Worm (Caenorhabditis elegans) whole organism, young adult: Measurements from ENCODE around the gene sde-2.
A peak's percentile ranks its signal among the peaks of the same experiment; 100 is the strongest.

ENCODE experiments used
- C06A6.2 ChIP-seq: fragments of 200-800 bp; sonication (Bioruptor generic); conservative IDR thresholded peaks from 2 replicates; pipeline ENCODE4 v1.3.6; 2022; ENCODE audit warnings: missing genetic modification characterization, missing compliant biosample characterization
- F52B5.7 ChIP-seq: sonication (generic microtip); optimal IDR thresholded peaks from 2 replicates; lab custom pipeline; 2016; ENCODE audit warnings: mild to moderate bottlenecking, missing genetic modification characterization, missing compliant biosample characterization
- K11D2.4 ChIP-seq: fragments of 200-800 bp; sonication (Bioruptor generic); IDR thresholded peaks from 2 replicates; pipeline ENCODE4 v1.3.6; 2022; ENCODE audit warnings: missing genetic modification reagents, missing genetic modification characterization, missing compliant biosample characterization
- K12H6.12 ChIP-seq: fragments of 200-800 bp; sonication (Bioruptor generic); optimal IDR thresholded peaks from 2 replicates; lab custom pipeline; 2018; ENCODE audit warnings: mild to moderate bottlenecking, missing genetic modification characterization, missing compliant biosample characterization
- Y53F4B.3 ChIP-seq: fragments of 200-800 bp; sonication (Bioruptor generic); IDR thresholded peaks from 2 replicates; pipeline ENCODE4 v1.3.6; 2022; ENCODE audit warnings: missing genetic modification reagents, missing genetic modification characterization, missing compliant biosample characterization
- Y53G8AR.9 ChIP-seq: fragments of 200-800 bp; sonication (Bioruptor generic); conservative IDR thresholded peaks from 2 replicates; pipeline ENCODE4 v1.3.6; 2022; ENCODE audit warnings: missing genetic modification reagents, missing genetic modification characterization, missing compliant biosample characterization
- Y56A3A.18 ChIP-seq: fragments of 200-800 bp; sonication (Bioruptor generic); IDR thresholded peaks from 2 replicates; pipeline ENCODE4 v1.3.6; 2022; ENCODE audit warnings: missing genetic modification reagents, missing genetic modification characterization, missing compliant biosample characterization
- attf-3 ChIP-seq: fragments of 200-800 bp; sonication (Bioruptor generic); conservative IDR thresholded peaks from 2 replicates; pipeline ENCODE4 v1.3.6; 2022; ENCODE audit warnings: missing genetic modification reagents, missing genetic modification characterization, missing compliant biosample characterization
- bed-2 ChIP-seq: fragments of 200-800 bp; sonication (Bioruptor generic); IDR thresholded peaks from 2 replicates; pipeline ENCODE4 v1.3.6; 2022; ENCODE audit warnings: missing genetic modification reagents, missing genetic modification characterization, missing compliant biosample characterization
- ccch-3 ChIP-seq: fragments of 200-800 bp; sonication (Bioruptor generic); optimal IDR thresholded peaks from 2 replicates; lab custom pipeline; 2018; ENCODE audit warnings: mild to moderate bottlenecking, missing genetic modification characterization, missing compliant biosample characterization
- ceh-27 ChIP-seq: fragments of 200-800 bp; sonication (Bioruptor generic); optimal IDR thresholded peaks from 2 replicates; lab custom pipeline; 2018; ENCODE audit warnings: mild to moderate bottlenecking, missing genetic modification characterization, moderate library complexity, missing compliant biosample characterization
- dpff-1 ChIP-seq: sonication (generic microtip); optimal IDR thresholded peaks from 2 replicates; lab custom pipeline; 2017; ENCODE audit warnings: mild to moderate bottlenecking, missing genetic modification characterization, missing compliant biosample characterization
- fkh-3 ChIP-seq: sonication (generic microtip); optimal IDR thresholded peaks from 2 replicates; lab custom pipeline; 2016; ENCODE audit warnings: mild to moderate bottlenecking, missing genetic modification characterization, missing compliant biosample characterization
- hmg-1.2 ChIP-seq: fragments of 200-800 bp; sonication (Bioruptor generic); IDR thresholded peaks from 2 replicates; pipeline ENCODE4 v1.3.6; 2022; ENCODE audit warnings: missing genetic modification reagents, missing genetic modification characterization, missing compliant biosample characterization
- hrde-1 ChIP-seq: sonication (generic microtip); optimal IDR thresholded peaks from 2 replicates; lab custom pipeline; 2016; ENCODE audit warnings: missing genetic modification characterization, mild to moderate bottlenecking, missing compliant biosample characterization, moderate library complexity, missing genotype, missing genetic modification reagents, borderline replicate concordance
- hsf-1 ChIP-seq: fragments of 200-800 bp; sonication (Bioruptor generic); IDR thresholded peaks from 2 replicates; pipeline ENCODE4 v1.3.6; 2022; ENCODE audit warnings: missing genetic modification reagents, missing genetic modification characterization, missing compliant biosample characterization
- let-526 ChIP-seq: fragments of 200-800 bp; sonication (Bioruptor generic); IDR thresholded peaks from 2 replicates; pipeline ENCODE4 v1.3.6; 2022; ENCODE audit warnings: missing genetic modification reagents, missing genetic modification characterization, missing compliant biosample characterization
- lin-35 ChIP-seq, 3 experiments: fragments of 150-350 bp in 2 of 3; sonication (generic microtip) in 1 of 3; optimal IDR thresholded peaks; 2 replicates each; lab custom pipeline; 2014 to 2018; ENCODE audit warnings: missing biosample characterization in 3 of 3, missing genetic modification characterization in 3 of 3, missing genetic modification reagents in 3 of 3
- lin-54 ChIP-seq: fragments of 200-800 bp; sonication (Bioruptor generic); optimal IDR thresholded peaks from 2 replicates; lab custom pipeline; 2018; ENCODE audit warnings: mild to moderate bottlenecking, missing genetic modification characterization, missing compliant biosample characterization
- lir-1 ChIP-seq: fragments of 200-800 bp; sonication (Bioruptor generic); conservative IDR thresholded peaks from 2 replicates; pipeline ENCODE4 v1.3.6; 2022; ENCODE audit warnings: missing genetic modification reagents, missing genetic modification characterization, missing compliant biosample characterization
- madf-8 ChIP-seq: fragments of 200-800 bp; sonication (Bioruptor generic); conservative IDR thresholded peaks from 2 replicates; pipeline ENCODE4 v1.3.6; 2022; ENCODE audit warnings: missing genetic modification reagents, missing genetic modification characterization, missing compliant biosample characterization
- mcd-1 ChIP-seq: fragments of 200-800 bp; sonication (Bioruptor generic); IDR thresholded peaks from 2 replicates; pipeline ENCODE4 v1.3.6; 2022; ENCODE audit warnings: missing genetic modification reagents, missing genetic modification characterization, missing compliant biosample characterization
- mel-28 ChIP-seq: sonication (generic microtip); optimal IDR thresholded peaks from 2 replicates; lab custom pipeline; 2016; ENCODE audit warnings: borderline replicate concordance, mild to moderate bottlenecking, missing genetic modification characterization, missing compliant biosample characterization
- nfya-2 ChIP-seq: fragments of 200-800 bp; sonication (Bioruptor generic); IDR thresholded peaks from 2 replicates; pipeline ENCODE4 v1.3.6; 2022; ENCODE audit warnings: missing genetic modification reagents, missing genetic modification characterization, missing compliant biosample characterization
- nfyb-1 ChIP-seq: fragments of 200-800 bp; sonication (Bioruptor generic); IDR thresholded peaks from 2 replicates; pipeline ENCODE4 v1.3.6; 2022; ENCODE audit warnings: missing genetic modification reagents, missing genetic modification characterization, missing compliant biosample characterization
- nhr-80 ChIP-seq: sonication (generic microtip); optimal IDR thresholded peaks from 2 replicates; lab custom pipeline; 2016; ENCODE audit warnings: missing genetic modification characterization, missing compliant biosample characterization
- nhr-90 ChIP-seq: sonication (generic microtip); optimal IDR thresholded peaks from 2 replicates; lab custom pipeline; 2016; ENCODE audit warnings: missing genotype, mild to moderate bottlenecking, missing genetic modification characterization, missing compliant biosample characterization
- pha-4 ChIP-seq: fragments of 150-350 bp; sonication (generic microtip); optimal IDR thresholded peaks from 2 replicates; lab custom pipeline; 2014; ENCODE audit warnings: missing biosample characterization, missing genetic modification reagents, missing genetic modification characterization
- repo-1 ChIP-seq: sonication (generic microtip); optimal IDR thresholded peaks from 2 replicates; lab custom pipeline; 2017; ENCODE audit warnings: mild to moderate bottlenecking, missing genetic modification characterization, missing compliant biosample characterization
- rpc-1 ChIP-seq, 2 experiments: fragments of 150-350 bp in 1 of 2; sonication (generic microtip) in 1 of 2; optimal IDR thresholded peaks; 2 replicates each; lab custom pipeline; 2014 to 2018; ENCODE audit warnings: missing biosample characterization in 1 of 2, missing genetic modification characterization in 1 of 2, missing genetic modification reagents in 1 of 2, missing genotype in 1 of 2
- snpc-1.1 ChIP-seq: sonication (generic microtip); optimal IDR thresholded peaks from 2 replicates; lab custom pipeline; 2017; ENCODE audit warnings: missing genetic modification characterization, mild to moderate bottlenecking, missing compliant biosample characterization, antibody characterized with exemption, moderate library complexity, missing genotype, missing genetic modification reagents; ENCODE audit not compliant: insufficient read depth
- sptf-2 ChIP-seq: fragments of 200-800 bp; sonication (Bioruptor generic); optimal IDR thresholded peaks from 2 replicates; lab custom pipeline; 2018; ENCODE audit warnings: mild to moderate bottlenecking, missing genetic modification characterization, missing compliant biosample characterization
- tbp1 ChIP-seq: fragments of 200-800 bp; sonication (Bioruptor generic); optimal IDR thresholded peaks from 2 replicates; lab custom pipeline; 2018; ENCODE audit warnings: mild to moderate bottlenecking, missing genetic modification characterization, missing compliant biosample characterization
- tbx-9 ChIP-seq: sonication (generic microtip); optimal IDR thresholded peaks from 2 replicates; lab custom pipeline; 2016; ENCODE audit warnings: borderline replicate concordance, missing genetic modification characterization, inconsistent platforms, missing compliant biosample characterization
- unc-130 ChIP-seq: sonication (generic microtip); optimal IDR thresholded peaks from 2 replicates; lab custom pipeline; 2016; ENCODE audit warnings: missing genetic modification reagents, missing genetic modification characterization, missing compliant biosample characterization
- zim-3 ChIP-seq: sonication (generic microtip); optimal IDR thresholded peaks from 2 replicates; lab custom pipeline; 2017; ENCODE audit warnings: mild to moderate bottlenecking, missing genetic modification characterization, moderate library complexity, missing compliant biosample characterization
- ztf-18 ChIP-seq: sonication (generic microtip); optimal IDR thresholded peaks from 2 replicates; lab custom pipeline; 2016; ENCODE audit warnings: missing genotype, mild to moderate bottlenecking, missing genetic modification characterization, missing compliant biosample characterization

sde-2 gene

DNA sequence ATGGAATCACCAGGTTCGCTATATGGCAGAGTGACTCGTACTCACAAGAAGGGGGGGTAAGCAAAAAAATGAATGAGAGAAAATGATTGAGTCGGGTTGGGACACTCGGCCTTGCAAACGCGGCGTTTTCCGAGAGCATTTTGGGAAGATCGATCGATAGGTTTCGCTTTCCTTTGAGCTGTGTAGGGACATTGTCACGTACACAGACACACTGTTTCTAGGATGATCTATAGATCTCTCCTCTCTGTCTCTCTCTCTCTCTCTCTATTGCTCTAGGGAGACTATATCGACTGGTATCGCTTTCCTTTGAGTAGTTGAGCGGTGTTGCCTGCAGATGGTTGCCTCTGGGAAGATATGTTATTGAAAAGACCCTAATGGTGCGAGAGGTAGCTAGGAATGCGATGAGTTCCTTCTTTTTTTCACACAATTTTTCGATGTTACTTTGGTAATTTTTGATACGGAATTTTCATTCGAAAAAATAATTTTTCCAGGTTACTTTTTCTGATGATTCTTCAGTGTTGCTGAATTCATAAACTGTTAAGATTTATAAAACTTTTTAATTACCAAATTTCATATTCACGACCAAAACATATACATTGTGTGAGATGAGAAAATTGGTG, 22.5 kb downstream of the sde-2 start, which contains the start of gene H37A05.4 (continued):
- TF ChIP-seq snpc-1.1 (tag; lab: Kevin White, UChicago): no peak
- TF ChIP-seq nhr-90 (tag; lab: Kevin White, UChicago): peak; percentile 51
- peak; percentile 85 for TF ChIP-seq repo-1 (tag; lab: Kevin White, UChicago)
- TF ChIP-seq Y53F4B.3: no peak
- TF ChIP-seq lin-35 (GFP tag; optimal IDR thresholded peaks at IDR 0.05; lab: Kevin White, UChicago): peak in 1 of 3 experiments; percentile 17
- peak; percentile 90 for TF ChIP-seq nfyb-1
- no peak for TF ChIP-seq bed-2 (GFP tag; lab: Robert Waterston, UW)
- TF ChIP-seq tbp1 (GFP tag; lab: Kevin White, UChicago): peak; percentile 39
- TF ChIP-seq unc-130 (GFP tag; lab: Kevin White, UChicago): no peak
- TF ChIP-seq mcd-1: peak; percentile 53
- no peak for TF ChIP-seq mel-28 (tag; lab: Kevin White, UChicago)
- TF ChIP-seq ceh-27 (GFP tag; lab: Kevin White, UChicago): no peak
- no peak for TF ChIP-seq nfya-2
- TF ChIP-seq tbx-9: no peak
- TF ChIP-seq rpc-1 (optimal IDR thresholded peaks at IDR 0.05; lab: Kevin White, UChicago): no peak
- no peak for TF ChIP-seq rpc-1 (tag; optimal IDR thresholded peaks at IDR 0.05; lab: Kevin White, UChicago)
- TF ChIP-seq K11D2.4: peak; percentile 73
- TF ChIP-seq fkh-3 (tag; lab: Kevin White, UChicago): no peak
- TF ChIP-seq K12H6.12 (tag; lab: Kevin White, UChicago): peak; percentile 41
- peak; percentile 63 for TF ChIP-seq nhr-80 (tag; lab: Kevin White, UChicago)
- TF ChIP-seq hsf-1: peak; percentile 34; the same call in 1 of the 2 replicates
- no peak for TF ChIP-seq madf-8
- TF ChIP-seq lin-54: peak; percentile 8
- TF ChIP-seq ztf-18 (tag; lab: Kevin White, UChicago): peak; percentile 13
- TF ChIP-seq Y53G8AR.9 (GFP tag; lab: Robert Waterston, UW): peak; percentile 91
- TF ChIP-seq ccch-3: no peak
- TF ChIP-seq hrde-1 (tag; lab: Kevin White, UChicago): peak; percentile 5
- TF ChIP-seq let-526 (GFP tag; lab: Robert Waterston, UW): 0 out of 2 replicates have a peak, but pooled peaks have one; percentile 13
- no peak for TF ChIP-seq lir-1 (GFP tag; lab: Robert Waterston, UW)
- TF ChIP-seq hmg-1.2 (GFP tag; lab: Robert Waterston, UW): peak; percentile 52
- TF ChIP-seq attf-3 (GFP tag; lab: Robert Waterston, UW): no peak
- peak; percentile 86 for TF ChIP-seq F52B5.7 (tag; lab: Kevin White, UChicago)

DNA sequence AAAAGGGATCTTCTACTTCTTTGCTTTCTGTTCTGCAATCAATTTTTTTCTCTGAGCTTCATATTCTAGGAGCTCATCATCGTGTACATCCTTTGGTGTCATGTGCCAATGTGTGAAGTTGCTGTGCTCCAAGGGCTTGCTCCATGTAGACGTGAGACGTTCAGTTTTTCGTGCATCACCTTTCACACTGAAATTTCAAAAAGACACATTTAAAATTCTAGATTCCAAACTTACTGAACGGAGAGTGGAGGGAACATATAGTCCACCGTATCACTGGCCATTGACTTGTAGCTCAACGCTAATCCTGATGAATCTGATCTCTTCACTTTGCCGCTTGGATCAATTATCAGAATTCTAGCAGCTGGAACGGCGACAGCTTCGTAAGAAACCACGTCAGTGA, 23.4 kb downstream of the sde-2 start:
- TF ChIP-seq Y56A3A.18 (GFP tag; lab: Robert Waterston, UW) (no peak), nfya-2 (no peak), dpff-1 (tag; lab: Kevin White, UChicago) (no peak), C06A6.2 (0 out of 2 replicates have a peak, but pooled peaks have one; percentile 32), pha-4 (tag; lab: Kevin White, UChicago) (no peak), repo-1 (tag; lab: Kevin White, UChicago) (peak; percentile 23), zim-3 (tag; lab: Kevin White, UChicago) (no peak), sptf-2 (no peak), nhr-90 (tag; lab: Kevin White, UChicago) (no peak)
- TF ChIP-seq, all 124 proteins: peak for 2
